Fruit fly (Drosophila melanogaster) whole organism, pupa: Measurements from ENCODE around the gene ppk28.

ENCODE experiments used
- CG10348 ChIP-seq: fragments of 200-800 bp; sonication (Bioruptor generic); IDR thresholded peaks from 2 replicates; pipeline ENCODE4 v1.3.6; 2022; ENCODE audit warnings: missing biosample characterization, missing genetic modification characterization
- CG12605 ChIP-seq: fragments of 200-800 bp; sonication (Bioruptor generic); IDR thresholded peaks from 2 replicates; pipeline ENCODE4 v1.3.6; 2022; ENCODE audit warnings: missing biosample characterization, missing genetic modification characterization
- CG13204 ChIP-seq: fragments of 200-800 bp; sonication (Bioruptor generic); optimal IDR thresholded peaks from 2 replicates; lab custom pipeline; 2018; ENCODE audit warnings: missing biosample characterization, mild to moderate bottlenecking, missing genetic modification characterization, moderate library complexity
- CG14655 ChIP-seq: fragments of 200-800 bp; sonication (Bioruptor generic); optimal IDR thresholded peaks from 3 replicates; lab custom pipeline; 2017; ENCODE audit warnings: mild to moderate bottlenecking, missing biosample characterization, missing genetic modification reagents, missing genetic modification characterization
- CG15710 ChIP-seq: fragments of 200-800 bp; sonication (Bioruptor generic); optimal IDR thresholded peaks from 2 replicates; lab custom pipeline; 2018; ENCODE audit warnings: missing biosample characterization, mild to moderate bottlenecking, missing genetic modification characterization, moderate library complexity
- CG17806 ChIP-seq: fragments of 200-800 bp; sonication (Bioruptor generic); optimal IDR thresholded peaks from 2 replicates; lab custom pipeline; 2018; ENCODE audit warnings: missing biosample characterization, mild to moderate bottlenecking, missing genetic modification characterization, moderate library complexity
- CG32121 ChIP-seq: fragments of 200-800 bp; sonication (Bioruptor generic); IDR thresholded peaks from 2 replicates; pipeline ENCODE4 v1.3.6; 2022; ENCODE audit warnings: missing biosample characterization, missing genetic modification characterization
- CG34367 ChIP-seq: fragments of 200-800 bp; sonication (Bioruptor generic); optimal IDR thresholded peaks from 2 replicates; lab custom pipeline; 2018; ENCODE audit warnings: missing biosample characterization, mild to moderate bottlenecking, missing genetic modification characterization
- CG4496 ChIP-seq: fragments of 200-800 bp; sonication (Bioruptor generic); IDR thresholded peaks from 3 replicates; pipeline ENCODE4 v1.3.6; 2022; ENCODE audit warnings: missing biosample characterization, missing genetic modification characterization
- CG8159 ChIP-seq: fragments of 200-800 bp; sonication (Bioruptor generic); optimal IDR thresholded peaks from 3 replicates; lab custom pipeline; 2018; ENCODE audit warnings: missing biosample characterization, mild to moderate bottlenecking, missing genetic modification characterization, moderate library complexity
- CG8301 ChIP-seq: fragments of 200-800 bp; sonication (Bioruptor generic); optimal IDR thresholded peaks from 2 replicates; lab custom pipeline; 2018; ENCODE audit warnings: missing biosample characterization, mild to moderate bottlenecking, missing genetic modification characterization
- CG9948 ChIP-seq: fragments of 200-800 bp; sonication (Bioruptor generic); optimal IDR thresholded peaks from 2 replicates; lab custom pipeline; 2018; ENCODE audit warnings: missing biosample characterization, mild to moderate bottlenecking, missing genetic modification characterization, moderate library complexity
- D1 ChIP-seq: fragments of 200-800 bp; sonication (Bioruptor generic); optimal IDR thresholded peaks from 2 replicates; lab custom pipeline; 2018; ENCODE audit warnings: missing biosample characterization, mild to moderate bottlenecking, missing genetic modification characterization, moderate library complexity
- EcR ChIP-seq: fragments of 200-800 bp; sonication (Bioruptor generic); optimal IDR thresholded peaks from 3 replicates; lab custom pipeline; 2019; ENCODE audit warnings: missing biosample characterization, missing genetic modification characterization, mild to moderate bottlenecking, moderate library complexity, missing genetic modification reagents
- Ets98B ChIP-seq: fragments of 200-800 bp; sonication (Bioruptor generic); IDR thresholded peaks from 2 replicates; pipeline ENCODE4 v1.3.6; 2022; ENCODE audit warnings: missing biosample characterization, missing genetic modification characterization
- Pif1A ChIP-seq: fragments of 200-800 bp; sonication (Bioruptor generic); optimal IDR thresholded peaks from 3 replicates; lab custom pipeline; 2016; ENCODE audit warnings: missing biosample characterization, missing genetic modification characterization
- Pif1B ChIP-seq: fragments of 200-800 bp; sonication (Bioruptor generic); optimal IDR thresholded peaks from 3 replicates; lab custom pipeline; 2016; ENCODE audit warnings: missing biosample characterization, missing genetic modification characterization
- Snoo ChIP-seq: fragments of 200-800 bp; sonication (Bioruptor generic); optimal IDR thresholded peaks from 3 replicates; lab custom pipeline; 2017; ENCODE audit warnings: missing biosample characterization, mild to moderate bottlenecking, missing genetic modification characterization, inconsistent platforms
- fd96Ca ChIP-seq: fragments of 200-800 bp; sonication (Bioruptor generic); IDR thresholded peaks from 3 replicates; pipeline ENCODE4 v1.3.6; 2022; ENCODE audit warnings: missing biosample characterization, missing genetic modification characterization
- gl ChIP-seq: fragments of 200-800 bp; sonication (Bioruptor generic); optimal IDR thresholded peaks from 2 replicates; lab custom pipeline; 2018; ENCODE audit warnings: missing biosample characterization, mild to moderate bottlenecking, missing genetic modification characterization
- rn ChIP-seq: fragments of 200-800 bp; sonication (Bioruptor generic); IDR thresholded peaks from 2 replicates; pipeline ENCODE4 v1.3.6; 2022; ENCODE audit warnings: missing biosample characterization, missing genetic modification characterization

ppk28 gene

DNA sequence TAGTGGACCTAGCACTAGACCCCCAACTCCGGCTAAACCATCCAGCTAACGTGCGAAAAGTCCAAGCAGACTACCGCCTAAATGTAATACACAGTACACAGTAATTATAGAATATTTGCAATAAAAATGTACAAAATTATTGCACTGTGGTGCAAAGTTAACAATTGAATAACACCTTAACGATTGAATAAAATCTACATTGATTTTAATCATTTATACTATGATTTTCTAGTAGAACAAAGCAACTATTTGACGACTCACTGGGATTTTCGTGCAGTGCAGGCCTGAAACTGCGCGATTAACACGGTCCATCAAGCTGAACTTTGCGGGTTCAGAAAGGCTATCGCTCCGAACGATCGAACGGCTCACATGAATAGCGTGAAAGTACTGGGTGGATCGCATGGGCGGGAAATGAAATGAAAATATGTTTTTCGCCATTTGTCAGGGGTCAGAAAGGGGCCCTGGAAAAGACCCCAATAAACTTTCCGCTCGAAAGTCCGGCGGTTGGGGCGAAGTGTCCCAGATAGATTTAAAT is 27.7 kb upstream of the ppk28 start:
- TF ChIP-seq CG9948, result peak; percentile 12
- TF ChIP-seq CG12605 (GFP tag; lab: Robert Waterston, UW), result no peak
- no peak for TF ChIP-seq EcR (GFP tag; lab: Kevin White, UChicago)
- no peak for TF ChIP-seq CG15710
- TF ChIP-seq CG8159, result peak; percentile 32
- TF ChIP-seq CG32121, result no peak
- TF ChIP-seq gl (tag; lab: Kevin White, UChicago), result no peak
- TF ChIP-seq Pif1B, result no peak
- peak; percentile 12 for TF ChIP-seq CG17806
- TF ChIP-seq Ets98B (GFP tag; lab: Robert Waterston, UW), result no peak
- no peak for TF ChIP-seq CG34367 (tag; lab: Kevin White, UChicago)
- no peak for TF ChIP-seq D1
- peak; percentile 56 for TF ChIP-seq CG14655
- TF ChIP-seq Pif1A (GFP tag; lab: Kevin White, UChicago), result peak; percentile 21
- TF ChIP-seq CG10348 (GFP tag; lab: Robert Waterston, UW), result no peak
- TF ChIP-seq CG4496, result no peak; the same call in 2 of the 3 replicates
- peak; percentile 36 for TF ChIP-seq CG8301 (tag; lab: Kevin White, UChicago)
- no peak for TF ChIP-seq rn (GFP tag; lab: Robert Waterston, UW)

DNA sequence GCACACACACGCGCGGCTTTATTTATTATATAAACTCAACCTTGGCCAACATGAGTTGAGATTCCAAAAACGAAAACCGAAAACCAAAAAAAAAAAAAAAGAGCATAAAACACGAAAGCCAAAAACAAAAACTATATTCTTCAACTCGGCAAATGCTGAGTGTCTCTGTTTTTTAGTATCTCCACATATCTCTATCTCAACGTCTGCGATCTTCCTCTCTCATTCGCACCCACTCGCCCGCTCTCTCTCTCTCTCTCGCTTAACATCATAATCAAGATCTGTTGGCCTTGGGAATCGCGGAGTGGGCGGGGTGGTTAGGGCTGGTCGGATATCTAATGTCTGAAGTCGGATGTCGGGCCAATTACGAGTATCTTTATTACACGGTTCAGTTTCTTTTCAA is 25.6 kb upstream of the ppk28 start:
- TF ChIP-seq CG4496 (0 out of 3 replicates have a peak, but pooled peaks have one; percentile 34), CG34367 (tag; lab: Kevin White, UChicago) (no peak), CG13204 (GFP tag; lab: Kevin White, UChicago) (no peak), Pif1A (GFP tag; lab: Kevin White, UChicago) (no peak), D1 (no peak), Ets98B (GFP tag; lab: Robert Waterston, UW) (no peak), Snoo (tag; lab: Kevin White, UChicago) (no peak)

DNA sequence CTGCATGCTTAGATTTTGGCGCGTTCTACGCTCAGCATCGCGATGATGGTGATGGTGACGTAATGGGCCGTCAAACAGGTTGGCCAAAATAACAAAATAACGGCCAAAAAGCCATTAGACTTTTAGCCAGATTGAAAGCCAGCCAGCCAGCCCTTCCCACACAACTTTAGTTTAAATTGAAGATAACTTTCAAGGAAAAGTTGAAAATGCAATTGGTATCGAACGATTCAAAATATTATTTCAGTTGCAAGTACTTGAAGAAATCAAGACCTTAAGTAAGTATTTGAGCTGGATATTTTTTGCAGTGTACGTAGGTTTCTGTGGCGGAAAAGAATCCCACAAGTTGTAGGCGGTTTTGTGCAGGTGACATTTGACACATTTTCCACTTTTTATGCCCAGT is 24.8 kb upstream of the ppk28 start:
- peak; percentile 59; the same call in 2 of the 3 replicates for TF ChIP-seq fd96Ca
- peak; percentile 60 for TF ChIP-seq CG32121
- TF ChIP-seq Pif1A (GFP tag; lab: Kevin White, UChicago), result no peak
- no peak for TF ChIP-seq EcR (GFP tag; lab: Kevin White, UChicago)
- TF ChIP-seq Pif1B, result no peak
- 0 out of 2 replicates have a peak, but pooled peaks have one; percentile 44 for TF ChIP-seq CG12605 (GFP tag; lab: Robert Waterston, UW)
- no peak for TF ChIP-seq CG9948
- 0 out of 3 replicates have a peak, but pooled peaks have one; percentile 31 for TF ChIP-seq CG4496
- TF ChIP-seq CG10348 (GFP tag; lab: Robert Waterston, UW), result no peak
- TF ChIP-seq Ets98B (GFP tag; lab: Robert Waterston, UW), result peak; percentile 53
- TF ChIP-seq CG13204 (GFP tag; lab: Kevin White, UChicago), result no peak
- TF ChIP-seq gl (tag; lab: Kevin White, UChicago), result no peak
- TF ChIP-seq CG34367 (tag; lab: Kevin White, UChicago), result no peak
- TF ChIP-seq, all 21 proteins: peak for 5

DNA sequence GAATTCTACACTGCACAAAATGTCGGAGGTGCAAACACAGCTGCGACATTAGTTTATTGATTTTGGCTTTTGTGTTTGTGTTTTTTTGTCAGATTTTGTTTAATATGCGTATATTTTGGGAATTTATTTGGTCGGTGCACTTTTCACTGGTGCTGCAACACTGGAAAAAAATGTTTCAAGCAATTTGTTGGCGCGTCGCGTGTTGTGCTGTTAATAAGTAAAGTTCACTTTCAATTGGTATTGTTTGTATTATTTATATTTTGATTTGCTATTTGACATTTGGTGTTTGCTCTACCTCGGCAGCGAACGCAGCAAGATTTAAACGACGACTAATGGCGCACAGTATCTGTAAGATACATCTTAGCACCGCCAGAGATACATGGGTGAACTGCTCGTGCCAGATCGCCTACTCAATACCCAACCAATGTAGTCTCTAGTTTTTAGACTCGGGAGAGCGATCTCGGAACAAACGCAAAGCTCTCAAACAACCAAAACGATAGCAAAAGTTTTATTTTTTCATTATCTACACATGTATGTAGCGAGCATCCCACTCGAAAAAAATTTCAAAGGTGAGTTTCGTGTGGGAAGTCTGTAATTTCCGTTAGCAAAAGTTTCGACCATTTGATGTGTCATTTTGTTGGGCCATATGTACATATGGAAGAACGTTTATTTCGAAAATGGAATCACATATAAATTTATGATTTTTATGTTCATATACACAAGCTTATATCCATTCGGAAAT is 23.5 kb upstream of the ppk28 start:
- TF ChIP-seq CG13204 (GFP tag; lab: Kevin White, UChicago) (no peak), CG8301 (tag; lab: Kevin White, UChicago) (peak; percentile 46), fd96Ca (peak; percentile 79), rn (GFP tag; lab: Robert Waterston, UW) (no peak), gl (tag; lab: Kevin White, UChicago) (no peak), CG12605 (GFP tag; lab: Robert Waterston, UW) (peak; percentile 14; the same call in 1 of the 2 replicates), EcR (GFP tag; lab: Kevin White, UChicago) (no peak), CG4496 (peak; percentile 80), CG17806 (peak; percentile 30), CG9948 (peak; percentile 12), CG15710 (no peak), CG34367 (tag; lab: Kevin White, UChicago) (no peak), CG14655 (no peak), Snoo (tag; lab: Kevin White, UChicago) (no peak), CG8159 (peak; percentile 19), CG10348 (GFP tag; lab: Robert Waterston, UW) (no peak), CG32121 (peak; percentile 74), Pif1B (no peak), Ets98B (GFP tag; lab: Robert Waterston, UW) (peak; percentile 66), Pif1A (GFP tag; lab: Kevin White, UChicago) (peak; percentile 56), D1 (no peak)

DNA sequence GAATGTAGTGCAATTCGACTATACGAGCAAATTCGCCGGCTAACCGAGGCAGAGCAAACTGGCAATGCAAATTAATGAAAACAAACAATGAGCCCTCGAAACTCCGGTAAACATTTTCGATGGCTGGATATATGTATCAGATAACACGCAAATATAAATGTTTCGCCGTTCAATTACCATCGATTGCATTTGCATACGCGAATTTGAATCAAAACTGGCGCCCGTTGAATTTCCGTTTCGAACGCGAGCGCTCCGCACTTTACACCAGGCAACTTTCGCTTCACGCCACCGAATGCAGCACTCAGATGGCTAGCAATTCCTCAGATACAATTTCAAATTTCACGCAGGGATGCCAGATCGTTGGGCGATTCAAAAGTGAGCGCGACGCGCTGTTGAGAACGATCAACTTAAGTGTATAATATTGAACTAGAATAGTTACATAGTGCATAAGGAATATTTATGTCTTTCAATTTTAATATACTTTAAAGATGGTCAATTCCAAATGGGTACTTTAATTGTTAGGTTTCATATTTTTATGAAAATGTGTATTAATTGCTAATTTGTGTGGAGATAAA is 22.6 kb upstream of the ppk28 start, which contains the start of gene if:
if (minus strand) TSS at position 294 of the 575 bp plus-strand sequence.
- TF ChIP-seq CG12605 (GFP tag; lab: Robert Waterston, UW) (peak; percentile 22; the same call in 1 of the 2 replicates), CG8301 (tag; lab: Kevin White, UChicago) (no peak)

DNA sequence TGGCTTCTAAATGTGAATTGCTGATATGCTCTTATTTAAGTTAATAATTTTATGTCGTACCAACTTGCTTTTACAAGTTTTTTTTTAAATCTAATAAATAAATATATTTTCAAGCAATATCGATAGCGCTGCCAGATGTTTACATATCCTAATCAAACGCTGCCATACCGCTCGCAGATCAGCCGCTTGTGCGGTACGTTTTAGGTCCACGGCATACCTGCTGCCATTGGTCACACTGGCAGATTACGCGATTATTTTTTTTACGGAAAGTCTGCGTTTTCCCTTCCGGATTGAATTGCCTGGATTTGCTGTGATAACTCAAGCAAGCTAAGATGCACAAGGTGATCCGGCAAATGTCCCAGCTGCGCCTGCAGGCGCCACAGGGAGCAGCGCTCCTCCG is 22.1 kb upstream of the ppk28 start, which contains the start of gene mRpL22:
mRpL22 (plus strand) TSS at position 191 of the 400 bp plus-strand sequence.
- TF ChIP-seq fd96Ca, result no peak
- TF ChIP-seq rn (GFP tag; lab: Robert Waterston, UW), result no peak
- no peak for TF ChIP-seq CG8301 (tag; lab: Kevin White, UChicago)
- no peak for TF ChIP-seq CG13204 (GFP tag; lab: Kevin White, UChicago)
